1 fruit fly cellular context compared by ENCODE assay signal in genomic region chr2L:13083423-13084079, dm6.
TF ChIP-seq lines count a peak whose summit lies in the region.

No protein-coding gene starts in this region.

TF ChIP-seq in whole organism, embryonic, 481 proteins besides CTCF, POLR2A, EP300 and RAD21 (continued from another document):
- TF ChIP-seq Drgx (GFP tag; IDR thresholded peaks at IDR 0.05; lab: Robert Waterston, UW): peak; percentile 72
